Worm (Caenorhabditis elegans): ENCODE data around the gene cox-6B.

cox-6B gene

ce11 chrIII:2811410-2811809 is 111.9 kb downstream of the cox-6B start (continued):
- 0 out of 2 replicates have a peak, but pooled peaks have one; percentile 19 for TF ChIP-seq zfp-3 (GFP tag; conservative IDR thresholded peaks at IDR 0.05)
- TF ChIP-seq lsy-2 (tag; optimal IDR thresholded peaks at IDR 0.05) = peak in 1 of 2 experiments; percentile 49
- peak; percentile 22 for TF ChIP-seq nhr-102 (tag; optimal IDR thresholded peaks at IDR 0.05)
- TF ChIP-seq spr-1 (tag; optimal IDR thresholded peaks at IDR 0.05) = no peak
- TF ChIP-seq ceh-82 (tag; optimal IDR thresholded peaks at IDR 0.05) = no peak
- peak; percentile 25; the same call in 1 of the 2 replicates for TF ChIP-seq pha-4 (GFP tag; IDR thresholded peaks at IDR 0.05)
- TF ChIP-seq pha-4 (tag; optimal IDR thresholded peaks at IDR 0.05) = no peak
- no peak for TF ChIP-seq jun-1 (tag; optimal IDR thresholded peaks at IDR 0.05)

ce11 chrIII:2814919-2815554 is 115.6 kb downstream of the cox-6B start, which contains the start of gene tufm-1:
TSS of gene tufm-1 (minus strand) at chrIII:2814969.
- TF ChIP-seq ceh-62 (tag; optimal IDR thresholded peaks at IDR 0.05) (no peak), ceh-20 (GFP tag; IDR thresholded peaks at IDR 0.05) (no peak), snpc-1.2 (GFP tag; IDR thresholded peaks at IDR 0.05) (no peak), snpc-4 (tag; optimal IDR thresholded peaks at IDR 0.05) (no peak), ZK546.5 (tag; optimal IDR thresholded peaks at IDR 0.05) (no peak), F37D6.2 (tag; optimal IDR thresholded peaks at IDR 0.05) (no peak), aly-2 (tag; optimal IDR thresholded peaks at IDR 0.05) (no peak), dmd-6 (GFP tag; IDR thresholded peaks at IDR 0.05) (no peak), lin-15B (tag; optimal IDR thresholded peaks at IDR 0.05) (no peak), daf-16 (GFP tag; optimal IDR thresholded peaks at IDR 0.05) (no peak), daf-16 (tag; optimal IDR thresholded peaks at IDR 0.05) (peak; percentile 55), zag-1 (tag; optimal IDR thresholded peaks at IDR 0.05) (no peak), mes-2 (tag; optimal IDR thresholded peaks at IDR 0.05; ENCODE audit: poor library complexity, severe bottlenecking) (peak; percentile 63), lin-38 (GFP tag; IDR thresholded peaks at IDR 0.05) (peak; percentile 75), hmg-1.1 (GFP tag; IDR thresholded peaks at IDR 0.05) (no peak), ceh-82 (tag; optimal IDR thresholded peaks at IDR 0.05) (no peak), fos-1 (tag; optimal IDR thresholded peaks at IDR 0.05) (no peak), daf-8 (GFP tag; IDR thresholded peaks at IDR 0.05) (no peak), zip-2 (tag; optimal IDR thresholded peaks at IDR 0.05) (no peak), ZK337.2 (GFP tag; IDR thresholded peaks at IDR 0.05) (no peak), lin-39 (tag; optimal IDR thresholded peaks at IDR 0.05) (no peak), zip-11 (GFP tag; IDR thresholded peaks at IDR 0.05) (no peak), mep-1 (tag; optimal IDR thresholded peaks at IDR 0.05) (peak; percentile 8), zfp-2 (tag; optimal IDR thresholded peaks at IDR 0.05) (no peak), duxl-1 (tag; optimal IDR thresholded peaks at IDR 0.05; ENCODE audit: poor library complexity) (no peak), ceh-28 (tag; optimal IDR thresholded peaks at IDR 0.05) (peak; percentile 7), tag-97 (GFP tag; IDR thresholded peaks at IDR 0.05) (no peak), mdt-29 (GFP tag; IDR thresholded peaks at IDR 0.05) (no peak), lir-3 (tag; optimal IDR thresholded peaks at IDR 0.05) (no peak), dve-1 (tag; optimal IDR thresholded peaks at IDR 0.05; ENCODE audit: insufficient read depth) (peak; percentile 38), ces-1 (GFP tag; optimal IDR thresholded peaks at IDR 0.05) (no peak), hlh-30 (tag; optimal IDR thresholded peaks at IDR 0.05; ENCODE audit: insufficient read depth) (peak; percentile 57), lsy-2 (tag; optimal IDR thresholded peaks at IDR 0.05) (peak in 1 of 2 experiments; percentile 97), tra-1 (GFP tag; IDR thresholded peaks at IDR 0.05) (no peak), ama-1 (optimal IDR thresholded peaks at IDR 0.05) (no peak), rbr-2 (tag; optimal IDR thresholded peaks at IDR 0.05) (peak; percentile 31), mdl-1 (tag; optimal IDR thresholded peaks at IDR 0.05) (peak in 1 of 2 experiments; percentile 3), unc-39 (tag; optimal IDR thresholded peaks at IDR 0.05) (no peak), hlh-11 (tag; optimal IDR thresholded peaks at IDR 0.05) (peak; percentile 21), aha-1 (tag) (no peak), skn-1 (tag; optimal IDR thresholded peaks at IDR 0.05) (no peak), hif-1 (tag; optimal IDR thresholded peaks at IDR 0.05) (no peak), lin-13 (GFP tag; optimal IDR thresholded peaks at IDR 0.05) (peak; percentile 29), egl-27 (tag; optimal IDR thresholded peaks at IDR 0.05) (no peak)

All from whole organism, L4 larva.